Worm (Caenorhabditis elegans) whole organism, late embryonic: Measurements from ENCODE around the gene F26D11.2.

Experiments
- ceh-45 ChIP-seq: fragments of 200-800 bp; sonication (Bioruptor generic); IDR thresholded peaks from 2 replicates; pipeline ENCODE4 v1.3.6; 2022; ENCODE audit warnings: missing genetic modification reagents, missing genetic modification characterization, missing compliant biosample characterization
- ceh-48 ChIP-seq: sonication (generic microtip); optimal IDR thresholded peaks from 2 replicates; lab custom pipeline; 2016; ENCODE audit warnings: missing genetic modification characterization, inconsistent platforms, missing compliant biosample characterization
- ceh-6 ChIP-seq: fragments of 200-800 bp; sonication (Bioruptor generic); optimal IDR thresholded peaks from 2 replicates; lab custom pipeline; 2018; ENCODE audit warnings: mild to moderate bottlenecking, missing genetic modification characterization, missing compliant biosample characterization
- nfya-1 ChIP-seq: sonication (generic microtip); optimal IDR thresholded peaks from 2 replicates; lab custom pipeline; 2017; ENCODE audit warnings: missing genetic modification characterization, mild to moderate bottlenecking, missing compliant biosample characterization, antibody characterized with exemption, moderate library complexity

DNA sequence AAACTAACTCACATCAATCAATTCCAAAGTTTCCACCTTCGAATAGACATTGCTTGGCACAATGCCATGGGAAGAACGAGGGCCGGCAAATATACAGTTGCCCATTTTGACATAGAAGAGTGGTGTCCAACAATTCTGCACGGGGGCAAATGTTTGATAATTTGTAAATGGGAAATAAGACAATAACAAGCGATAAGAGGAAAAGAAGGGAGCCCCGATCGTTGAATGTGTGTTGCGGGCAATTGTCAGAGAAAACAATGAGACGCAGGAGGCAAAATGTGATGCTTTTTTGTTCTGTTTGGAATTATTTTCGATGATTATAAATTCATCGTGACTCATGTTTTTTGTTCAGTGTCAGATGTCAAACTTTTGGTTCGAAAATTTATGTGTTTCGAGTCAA is 2.9 kb upstream of the F26D11.2 start, which contains the start of gene pals-34:
- TF ChIP-seq ceh-45, result no peak
- TF ChIP-seq nfya-1, result no peak
- TF ChIP-seq ceh-48 (tag; lab: Kevin White, UChicago), result no peak
- TF ChIP-seq ceh-6, result no peak
